Fruit fly (Drosophila melanogaster) whole organism, embryonic: ENCODE data around the gene ebo.

Source experiments
- Abd-B ChIP-seq: fragments of 200-800 bp; sonication (Bioruptor generic); optimal IDR thresholded peaks from 2 replicates; lab custom pipeline; 2018; ENCODE audit warnings: missing biosample characterization, mild to moderate bottlenecking, missing genetic modification characterization, moderate library complexity
- B-H1 ChIP-seq: fragments of 200-800 bp; sonication (Bioruptor generic); IDR thresholded peaks from 3 replicates; pipeline ENCODE4 v1.3.6; 2022; ENCODE audit warnings: missing biosample characterization, missing genetic modification characterization
- B-H2 ChIP-seq: fragments of 200-800 bp; sonication (Bioruptor generic); optimal IDR thresholded peaks from 2 replicates; lab custom pipeline; 2018; ENCODE audit warnings: missing biosample characterization, mild to moderate bottlenecking, missing genetic modification characterization
- Bgb ChIP-seq: fragments of 200-800 bp; sonication (Bioruptor generic); IDR thresholded peaks from 2 replicates; pipeline ENCODE4 v1.3.6; 2022; ENCODE audit warnings: missing biosample characterization, missing genetic modification characterization; ENCODE audit not compliant: partially characterized antibody
- CG10543 ChIP-seq: fragments of 200-800 bp; sonication (Bioruptor generic); optimal IDR thresholded peaks from 3 replicates; lab custom pipeline; 2017; ENCODE audit warnings: missing biosample characterization, mild to moderate bottlenecking, missing genetic modification characterization, moderate library complexity
- CG15514 ChIP-seq: fragments of 200-800 bp; sonication (Bioruptor generic); optimal IDR thresholded peaks from 3 replicates; lab custom pipeline; 2017; ENCODE audit warnings: missing biosample characterization, missing genetic modification characterization, mild to moderate bottlenecking, moderate library complexity, missing genetic modification reagents
- CG16815 ChIP-seq: fragments of 200-800 bp; sonication (Bioruptor generic); optimal IDR thresholded peaks from 3 replicates; lab custom pipeline; 2017; ENCODE audit warnings: missing biosample characterization, mild to moderate bottlenecking, missing genetic modification characterization
- CG17359 ChIP-seq: fragments of 200-800 bp; sonication (Bioruptor generic); optimal IDR thresholded peaks from 3 replicates; lab custom pipeline; 2018; ENCODE audit warnings: missing biosample characterization, mild to moderate bottlenecking, missing genetic modification characterization, moderate library complexity
- CG17385 ChIP-seq: fragments of 200-800 bp; sonication (Bioruptor generic); optimal IDR thresholded peaks from 3 replicates; lab custom pipeline; 2018; ENCODE audit warnings: missing biosample characterization, mild to moderate bottlenecking, missing genetic modification characterization
- CG17612 ChIP-seq: fragments of 200-800 bp; sonication (Bioruptor generic); IDR thresholded peaks from 2 replicates; pipeline ENCODE4 v1.3.6; 2022; ENCODE audit warnings: missing biosample characterization, missing genetic modification characterization
- CG17802 ChIP-seq: fragments of 200-800 bp; sonication (Bioruptor generic); optimal IDR thresholded peaks from 2 replicates; lab custom pipeline; 2018; ENCODE audit warnings: missing biosample characterization, mild to moderate bottlenecking, missing genetic modification characterization, moderate library complexity
- CG2120 ChIP-seq: fragments of 200-800 bp; sonication (Bioruptor generic); optimal IDR thresholded peaks from 3 replicates; lab custom pipeline; 2016; ENCODE audit warnings: missing biosample characterization, missing genetic modification characterization
- CG2129 ChIP-seq: fragments of 200-800 bp; sonication (Bioruptor generic); IDR thresholded peaks from 2 replicates; pipeline ENCODE4 v1.3.6; 2022; ENCODE audit warnings: missing biosample characterization, missing genetic modification characterization; ENCODE audit not compliant: partially characterized antibody
- CG34376 ChIP-seq: fragments of 200-800 bp; sonication (Bioruptor generic); optimal IDR thresholded peaks from 2 replicates; lab custom pipeline; 2018; ENCODE audit warnings: missing biosample characterization, mild to moderate bottlenecking, missing genetic modification characterization
- CG34422 ChIP-seq: fragments of 200-800 bp; sonication (Bioruptor generic); IDR thresholded peaks from 3 replicates; pipeline ENCODE4 v1.3.6; 2022; ENCODE audit warnings: missing biosample characterization, missing genetic modification characterization
- CG5180 ChIP-seq: fragments of 200-800 bp; sonication (Bioruptor generic); optimal IDR thresholded peaks from 3 replicates; lab custom pipeline; 2017; ENCODE audit warnings: missing biosample characterization, missing genetic modification characterization, mild to moderate bottlenecking, moderate library complexity, missing genetic modification reagents
- CG7357 ChIP-seq: fragments of 200-800 bp; sonication (Bioruptor generic); IDR thresholded peaks from 3 replicates; pipeline ENCODE4 v1.3.6; 2022; ENCODE audit warnings: missing biosample characterization, missing genetic modification characterization
- CG7745 ChIP-seq: fragments of 200-800 bp; sonication (Bioruptor generic); optimal IDR thresholded peaks from 2 replicates; lab custom pipeline; 2018; ENCODE audit warnings: missing biosample characterization, mild to moderate bottlenecking, missing genetic modification characterization, moderate library complexity
- CG7928 ChIP-seq: fragments of 200-800 bp; sonication (Bioruptor generic); optimal IDR thresholded peaks from 2 replicates; lab custom pipeline; 2017; ENCODE audit warnings: missing biosample characterization, mild to moderate bottlenecking, missing genetic modification characterization
- CG9215 ChIP-seq: fragments of 200-800 bp; sonication (Bioruptor generic); IDR thresholded peaks from 2 replicates; pipeline ENCODE4 v1.3.6; 2022; ENCODE audit warnings: missing biosample characterization, missing genetic modification characterization
- CHES-1-like ChIP-seq: fragments of 200-800 bp; sonication (Bioruptor generic); optimal IDR thresholded peaks from 2 replicates; lab custom pipeline; 2016; ENCODE audit warnings: missing biosample characterization, missing genetic modification characterization
- CTCF ChIP-seq: fragments of 200-800 bp; sonication (Bioruptor generic); optimal IDR thresholded peaks from 2 replicates; lab custom pipeline; 2017; ENCODE audit warnings: missing biosample characterization, mild to moderate bottlenecking, missing genetic modification characterization, moderate library complexity
- Hr3 ChIP-seq: fragments of 200-800 bp; sonication (Bioruptor generic); optimal IDR thresholded peaks from 3 replicates; lab custom pipeline; 2016; ENCODE audit warnings: missing biosample characterization, missing genetic modification characterization
- Hr78 ChIP-seq, 2 experiments: fragments of 200-800 bp in 1 of 2; fragments of >200 bp in 1 of 2; sonication (Bioruptor generic) in 1 of 2; optimal IDR thresholded peaks; 2 replicates each; lab custom pipeline; 2017 to 2019; ENCODE audit warnings: missing biosample characterization in 2 of 2, missing genetic modification characterization in 2 of 2, mild to moderate bottlenecking in 1 of 2, moderate library complexity in 1 of 2
- MBD-R2 ChIP-seq: fragments of 200-800 bp; sonication (Bioruptor generic); IDR thresholded peaks from 2 replicates; pipeline ENCODE4 v1.3.6; 2022; ENCODE audit warnings: missing biosample characterization, missing genetic modification characterization
- NK7.1 ChIP-seq: fragments of 200-800 bp; sonication (Bioruptor generic); optimal IDR thresholded peaks from 3 replicates; lab custom pipeline; 2016; ENCODE audit warnings: missing biosample characterization, missing genetic modification characterization
- Pdp1 ChIP-seq, 2 experiments: fragments of 200-800 bp; sonication (Bioruptor generic); optimal IDR thresholded peaks; 3 replicates each; lab custom pipeline; 2016; ENCODE audit warnings: missing biosample characterization in 2 of 2, missing genetic modification characterization in 2 of 2, mild to moderate bottlenecking in 1 of 2, moderate library complexity in 1 of 2
- Rfx ChIP-seq: fragments of 200-800 bp; sonication (Bioruptor generic); IDR thresholded peaks from 2 replicates; pipeline ENCODE4 v1.3.6; 2022; ENCODE audit warnings: missing biosample characterization, missing genetic modification characterization
- amos ChIP-seq: fragments of 200-800 bp; sonication (Bioruptor generic); IDR thresholded peaks from 2 replicates; pipeline ENCODE4 v1.3.6; 2022; ENCODE audit warnings: missing biosample characterization, missing genetic modification characterization; ENCODE audit not compliant: partially characterized antibody
- aop ChIP-seq: fragments of 200-800 bp; sonication (Bioruptor generic); IDR thresholded peaks from 2 replicates; pipeline ENCODE4 v1.3.6; 2022; ENCODE audit warnings: missing biosample characterization, missing genetic modification characterization
- bab2 ChIP-seq: fragments of 200-800 bp; sonication (Bioruptor generic); optimal IDR thresholded peaks from 2 replicates; lab custom pipeline; 2016; ENCODE audit warnings: missing biosample characterization, missing genetic modification characterization
- btn ChIP-seq: fragments of 200-800 bp; sonication (Bioruptor generic); optimal IDR thresholded peaks from 2 replicates; lab custom pipeline; 2016; ENCODE audit warnings: missing biosample characterization, missing genetic modification characterization
- en ChIP-seq: fragments of 200-800 bp; sonication (Bioruptor generic); optimal IDR thresholded peaks from 2 replicates; lab custom pipeline; 2016; ENCODE audit warnings: missing biosample characterization, missing genetic modification characterization
- hb ChIP-seq: fragments of 200-800 bp; sonication (Bioruptor generic); IDR thresholded peaks from 3 replicates; pipeline ENCODE4 v1.3.6; 2022; ENCODE audit warnings: missing biosample characterization, missing genetic modification characterization; ENCODE audit not compliant: partially characterized antibody
- jing ChIP-seq: fragments of 200-800 bp; sonication (Bioruptor generic); optimal IDR thresholded peaks from 2 replicates; lab custom pipeline; 2018; ENCODE audit warnings: missing biosample characterization, mild to moderate bottlenecking, missing genetic modification characterization
- kni ChIP-seq: fragments of 200-800 bp; sonication (Bioruptor generic); optimal IDR thresholded peaks from 3 replicates; lab custom pipeline; 2017; ENCODE audit warnings: mild to moderate bottlenecking, missing biosample characterization, missing genetic modification reagents, missing genetic modification characterization
- knrl ChIP-seq: fragments of 200-800 bp; sonication (Bioruptor generic); IDR thresholded peaks from 3 replicates; pipeline ENCODE4 v1.3.6; 2022; ENCODE audit warnings: missing biosample characterization, missing genetic modification characterization; ENCODE audit not compliant: partially characterized antibody
- lilli ChIP-seq: fragments of 200-800 bp; sonication (Bioruptor generic); optimal IDR thresholded peaks from 3 replicates; lab custom pipeline; 2016; ENCODE audit warnings: missing biosample characterization, missing genetic modification characterization
- mirr ChIP-seq: fragments of 200-800 bp; sonication (Bioruptor generic); optimal IDR thresholded peaks from 3 replicates; lab custom pipeline; 2018; ENCODE audit warnings: missing biosample characterization, mild to moderate bottlenecking, missing genetic modification characterization
- nmo ChIP-seq: fragments of 200-800 bp; sonication (Bioruptor generic); optimal IDR thresholded peaks from 2 replicates; lab custom pipeline; 2018; ENCODE audit warnings: missing biosample characterization, mild to moderate bottlenecking, missing genetic modification characterization, moderate library complexity
- sim ChIP-seq: fragments of 200-800 bp; sonication (Bioruptor generic); IDR thresholded peaks from 2 replicates; pipeline ENCODE4 v1.3.6; 2022; ENCODE audit warnings: missing biosample characterization, missing genetic modification characterization
- ssp ChIP-seq: fragments of 200-800 bp; sonication (Bioruptor generic); IDR thresholded peaks from 2 replicates; pipeline ENCODE4 v1.3.6; 2022; ENCODE audit warnings: missing biosample characterization, missing genetic modification characterization
- stwl ChIP-seq: fragments of 200-800 bp; sonication (Bioruptor generic); optimal IDR thresholded peaks from 3 replicates; lab custom pipeline; 2018; ENCODE audit warnings: missing biosample characterization, mild to moderate bottlenecking, missing genetic modification characterization, moderate library complexity
- tio ChIP-seq: fragments of 200-800 bp; sonication (Bioruptor generic); optimal IDR thresholded peaks from 2 replicates; lab custom pipeline; 2017; ENCODE audit warnings: missing biosample characterization, missing genetic modification characterization, inconsistent platforms
- twi ChIP-seq: fragments of 200-800 bp; optimal IDR thresholded peaks from 2 replicates; lab custom pipeline; 2019; ENCODE audit warnings: missing biosample characterization, mild to moderate bottlenecking, missing genetic modification characterization, moderate library complexity
- vfl ChIP-seq: fragments of 200-800 bp; sonication (Bioruptor generic); optimal IDR thresholded peaks from 2 replicates; lab custom pipeline; 2016; ENCODE audit warnings: missing biosample characterization, missing genetic modification characterization
- zf30C ChIP-seq: fragments of 200-800 bp; sonication (Bioruptor generic); optimal IDR thresholded peaks from 3 replicates; lab custom pipeline; 2018; ENCODE audit warnings: missing biosample characterization, mild to moderate bottlenecking, missing genetic modification characterization

The ebo gene

dm6 chrX:487517-487957 is 11.2 kb upstream of the ebo start, which contains the start of the genes CG18273 and CG3156 (continued):
- peak; percentile 66 for TF ChIP-seq CHES-1-like (GFP tag; lab: Kevin White, UChicago)
- no peak for TF ChIP-seq Hr78 (GFP tag; optimal IDR thresholded peaks at IDR 0.05; lab: Kevin White, UChicago)
- TF ChIP-seq twi (tag; lab: Kevin White, UChicago): no peak
- TF ChIP-seq jing (GFP tag; lab: Kevin White, UChicago): no peak
- peak; percentile 61 for TF ChIP-seq ssp
- TF ChIP-seq CG7357 (GFP tag; lab: Robert Waterston, UW): no peak
- TF ChIP-seq CG15514: peak; percentile 69
- TF ChIP-seq Pdp1 (GFP tag; optimal IDR thresholded peaks at IDR 0.05; lab: Kevin White, UChicago): peak in 1 of 2 experiments; percentile 41
- TF ChIP-seq zf30C (GFP tag; lab: Kevin White, UChicago): no peak
- no peak for TF ChIP-seq btn (GFP tag; lab: Kevin White, UChicago)
- no peak for TF ChIP-seq CG9215
- peak; percentile 43 for TF ChIP-seq CG2120 (GFP tag; lab: Kevin White, UChicago)
- TF ChIP-seq CG7928 (GFP tag; lab: Kevin White, UChicago): no peak
- TF ChIP-seq CG34422 (GFP tag; lab: Robert Waterston, UW): no peak
- TF ChIP-seq MBD-R2 (GFP tag; lab: Robert Waterston, UW): peak; percentile 70
- TF ChIP-seq Rfx (GFP tag; lab: Robert Waterston, UW): no peak
- peak; percentile 94 for TF ChIP-seq CG17385 (GFP tag; lab: Kevin White, UChicago)
- TF ChIP-seq nmo: peak; percentile 65
- no peak for TF ChIP-seq B-H1 (GFP tag; lab: Robert Waterston, UW)
- no peak for TF ChIP-seq en
- TF ChIP-seq knrl (GFP tag; lab: Robert Waterston, UW): peak; percentile 52
- TF ChIP-seq hb: 0 out of 3 replicates have a peak, but pooled peaks have one; percentile 43
- no peak for TF ChIP-seq sim (GFP tag; lab: Robert Waterston, UW)
- no peak for TF ChIP-seq vfl (GFP tag; lab: Kevin White, UChicago)
- no peak for TF ChIP-seq NK7.1 (GFP tag; lab: Kevin White, UChicago)
- TF ChIP-seq CG17612: no peak
- TF ChIP-seq CTCF (GFP tag; lab: Kevin White, UChicago): no peak
- no peak for TF ChIP-seq Hr3 (GFP tag; lab: Kevin White, UChicago)
- peak; percentile 70 for TF ChIP-seq CG17802 (tag; lab: Kevin White, UChicago)
- no peak for TF ChIP-seq aop (GFP tag; lab: Robert Waterston, UW)
- no peak for TF ChIP-seq CG5180 (GFP tag; lab: Kevin White, UChicago)
- no peak for TF ChIP-seq CG2129 (GFP tag; lab: Robert Waterston, UW)
- peak; percentile 35 for TF ChIP-seq Abd-B
- peak; percentile 21; the same call in 1 of the 2 replicates for TF ChIP-seq Bgb
- peak; percentile 44 for TF ChIP-seq stwl (tag; lab: Kevin White, UChicago)
- peak; percentile 4 for TF ChIP-seq CG17359 (tag; lab: Kevin White, UChicago)
- TF ChIP-seq B-H2 (GFP tag; lab: Kevin White, UChicago): no peak
- no peak for TF ChIP-seq CG16815
- TF ChIP-seq CG7745 (tag; lab: Kevin White, UChicago): no peak
- TF ChIP-seq tio (GFP tag; lab: Kevin White, UChicago): no peak
- peak; percentile 26 for TF ChIP-seq lilli (GFP tag; lab: Kevin White, UChicago)
- no peak for TF ChIP-seq CG34376
- peak; percentile 1 for TF ChIP-seq mirr (GFP tag; lab: Kevin White, UChicago)
- no peak for TF ChIP-seq CG10543 (GFP tag; lab: Kevin White, UChicago)
- no peak for TF ChIP-seq bab2 (GFP tag; lab: Kevin White, UChicago)
- TF ChIP-seq kni (GFP tag; lab: Kevin White, UChicago): peak; percentile 60
- peak; percentile 28; the same call in 1 of the 2 replicates for TF ChIP-seq amos (GFP tag; lab: Robert Waterston, UW)
